Worm (Caenorhabditis elegans) whole organism, L2 larva: ENCODE results near the gene ZK546.2.

Experiments used
- C34F6.9 ChIP-seq: fragments of 150-350 bp; optimal IDR thresholded peaks from 2 replicates; lab custom pipeline; 2014; ENCODE audit warnings: missing biosample characterization, missing genetic modification characterization
- F13H6.1 ChIP-seq: sonication (generic microtip); optimal IDR thresholded peaks from 2 replicates; lab custom pipeline; 2016; ENCODE audit warnings: missing genetic modification characterization, missing compliant biosample characterization
- ZK546.5 ChIP-seq: sonication (generic microtip); optimal IDR thresholded peaks from 2 replicates; lab custom pipeline; 2017; ENCODE audit warnings: missing biosample characterization, missing genetic modification characterization
- ama-1 ChIP-seq: fragments of 150-350 bp; optimal IDR thresholded peaks from 2 replicates; lab custom pipeline; 2018; ENCODE audit warnings: inconsistent platforms
- ceh-82 ChIP-seq: fragments of 150-350 bp; optimal IDR thresholded peaks from 2 replicates; lab custom pipeline; 2014; ENCODE audit warnings: missing biosample characterization, missing genetic modification characterization
- egl-27 ChIP-seq: sonication (generic microtip); optimal IDR thresholded peaks from 3 replicates; lab custom pipeline; 2017; ENCODE audit warnings: missing biosample characterization, missing genetic modification reagents, missing genetic modification characterization
- fos-1 ChIP-seq: fragments of 150-350 bp; optimal IDR thresholded peaks from 2 replicates; lab custom pipeline; 2014; ENCODE audit warnings: missing biosample characterization, missing genetic modification characterization
- nhr-21 ChIP-seq: fragments of 150-350 bp; optimal IDR thresholded peaks from 2 replicates; lab custom pipeline; 2014; ENCODE audit warnings: missing biosample characterization, missing genetic modification characterization
- nhr-237 ChIP-seq: fragments of 150-350 bp; optimal IDR thresholded peaks from 2 replicates; lab custom pipeline; 2014; ENCODE audit warnings: missing biosample characterization, missing genetic modification characterization
- nhr-77 ChIP-seq: fragments of 150-350 bp; optimal IDR thresholded peaks from 2 replicates; lab custom pipeline; 2014; ENCODE audit warnings: missing biosample characterization, missing genetic modification characterization
- snpc-4 ChIP-seq: fragments of 150-350 bp; optimal IDR thresholded peaks from 2 replicates; lab custom pipeline; 2014; ENCODE audit warnings: missing biosample characterization, missing genetic modification characterization
- unc-39 ChIP-seq: fragments of 150-350 bp; optimal IDR thresholded peaks from 2 replicates; lab custom pipeline; 2014; ENCODE audit warnings: missing biosample characterization, missing genetic modification characterization
- unc-62 ChIP-seq: fragments of 150-350 bp; optimal IDR thresholded peaks from 2 replicates; lab custom pipeline; 2014; ENCODE audit warnings: missing biosample characterization, missing genetic modification reagents, missing genetic modification characterization
- ztf-11 ChIP-seq: sonication (generic microtip); optimal IDR thresholded peaks from 2 replicates; lab custom pipeline; 2017; ENCODE audit warnings: missing biosample characterization, missing genetic modification characterization

DNA sequence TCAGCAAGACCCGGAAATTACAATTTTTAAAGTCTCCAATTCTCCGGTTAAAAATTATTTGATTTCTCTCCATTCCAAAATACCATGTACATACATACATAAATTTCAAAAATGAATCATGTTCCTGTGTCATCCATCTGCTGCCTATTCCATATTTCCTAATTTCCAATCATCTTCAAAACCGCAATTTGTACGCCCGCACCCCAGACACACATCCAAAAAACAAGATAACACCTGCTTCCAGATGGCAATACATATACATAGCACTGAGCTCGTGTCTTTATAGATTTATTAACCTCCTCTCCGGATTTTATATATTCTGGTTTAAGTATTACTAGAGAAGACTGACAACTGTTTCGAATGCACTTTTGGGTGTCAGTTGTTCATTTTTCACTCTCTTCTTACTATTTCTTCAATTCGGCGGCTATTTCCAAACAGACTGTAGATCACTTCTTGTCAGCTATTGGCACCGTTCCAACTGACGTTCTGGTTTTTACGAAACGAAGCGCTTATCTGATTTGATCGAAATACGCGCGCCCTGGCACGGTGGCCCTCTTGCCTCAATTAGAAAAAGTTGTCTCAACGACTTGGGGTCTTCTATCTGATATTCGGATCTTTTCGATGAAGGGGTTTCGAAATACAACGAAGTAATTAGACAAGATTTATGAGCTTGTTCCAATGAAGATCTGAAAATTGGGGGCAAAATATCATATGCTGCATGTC is 36.0 kb downstream of the ZK546.2 start:
- TF ChIP-seq unc-62 (GFP tag; lab: Kevin White, UChicago) (no peak), ZK546.5 (tag; lab: Kevin White, UChicago) (no peak), nhr-77 (tag; lab: Kevin White, UChicago) (no peak), egl-27 (tag; lab: Kevin White, UChicago) (no peak), fos-1 (no peak), snpc-4 (tag; lab: Kevin White, UChicago) (no peak), ceh-82 (tag; lab: Kevin White, UChicago) (no peak), ztf-11 (tag; lab: Kevin White, UChicago) (no peak), nhr-237 (tag; lab: Kevin White, UChicago) (no peak), nhr-21 (tag; lab: Kevin White, UChicago) (no peak), unc-39 (no peak), C34F6.9 (tag; lab: Kevin White, UChicago) (no peak), ama-1 (no peak), F13H6.1 (tag; lab: Kevin White, UChicago) (no peak)
